Worm (Caenorhabditis elegans) whole organism, mixed stage, embryonic: ENCODE measurements around the gene W03B1.9.

Experiments
- blmp-1 ChIP-seq: fragments of 150-350 bp; optimal IDR thresholded peaks from 2 replicates; lab custom pipeline; 2014; ENCODE audit warnings: missing biosample characterization, missing genetic modification characterization
- ceh-43 ChIP-seq: fragments of 200-800 bp; sonication (Bioruptor generic); optimal IDR thresholded peaks from 2 replicates; lab custom pipeline; 2018; ENCODE audit warnings: mild to moderate bottlenecking, missing genetic modification characterization, moderate library complexity, missing compliant biosample characterization
- ceh-83 ChIP-seq: fragments of 200-800 bp; sonication (Bioruptor generic); optimal IDR thresholded peaks from 2 replicates; lab custom pipeline; 2018; ENCODE audit warnings: mild to moderate bottlenecking, missing genetic modification characterization, missing compliant biosample characterization
- cnd-1 ChIP-seq: fragments of 200-800 bp; sonication (Bioruptor generic); optimal IDR thresholded peaks from 2 replicates; lab custom pipeline; 2018; ENCODE audit warnings: mild to moderate bottlenecking, missing genetic modification characterization, missing compliant biosample characterization
- drap-1 ChIP-seq: fragments of 200-800 bp; sonication (Bioruptor generic); optimal IDR thresholded peaks from 3 replicates; lab custom pipeline; 2018; ENCODE audit warnings: mild to moderate bottlenecking, missing genetic modification characterization, missing compliant biosample characterization
- elt-1 ChIP-seq: sonication (generic microtip); optimal IDR thresholded peaks from 2 replicates; lab custom pipeline; 2017; ENCODE audit warnings: missing genetic modification characterization, mild to moderate bottlenecking, missing compliant biosample characterization, antibody characterized with exemption, moderate library complexity, borderline replicate concordance; ENCODE audit not compliant: insufficient read depth
- elt-3 ChIP-seq: fragments of 150-350 bp; optimal IDR thresholded peaks from 2 replicates; lab custom pipeline; 2014; ENCODE audit warnings: missing biosample characterization, missing genetic modification characterization
- flh-1 ChIP-seq: fragments of 200-800 bp; sonication (Bioruptor generic); optimal IDR thresholded peaks from 2 replicates; lab custom pipeline; 2018; ENCODE audit warnings: mild to moderate bottlenecking, missing genetic modification characterization, moderate library complexity, missing compliant biosample characterization
- hlh-1 ChIP-seq: fragments of 150-350 bp; optimal IDR thresholded peaks from 2 replicates; lab custom pipeline; 2014; ENCODE audit warnings: missing biosample characterization, missing genetic modification reagents, missing genetic modification characterization
- lin-13 ChIP-seq: fragments of 150-350 bp; optimal IDR thresholded peaks from 2 replicates; lab custom pipeline; 2014; ENCODE audit warnings: missing biosample characterization, missing genetic modification characterization
- lin-32 ChIP-seq: fragments of 200-800 bp; sonication (Bioruptor generic); optimal IDR thresholded peaks from 2 replicates; lab custom pipeline; 2018; ENCODE audit warnings: mild to moderate bottlenecking, missing genetic modification characterization, missing compliant biosample characterization
- lsy-2 ChIP-seq: fragments of 150-350 bp; optimal IDR thresholded peaks from 2 replicates; lab custom pipeline; 2014; ENCODE audit warnings: missing biosample characterization, missing genetic modification characterization
- mab-5 ChIP-seq: fragments of 150-350 bp; optimal IDR thresholded peaks from 2 replicates; lab custom pipeline; 2014; ENCODE audit warnings: missing biosample characterization, missing genetic modification characterization
- mep-1 ChIP-seq: fragments of 150-350 bp; optimal IDR thresholded peaks from 2 replicates; lab custom pipeline; 2017; ENCODE audit warnings: missing biosample characterization, missing genetic modification reagents, missing genetic modification characterization, inconsistent platforms
- mls-2 ChIP-seq: sonication (generic microtip); optimal IDR thresholded peaks from 2 replicates; lab custom pipeline; 2016; ENCODE audit warnings: mild to moderate bottlenecking, missing genetic modification characterization, moderate library complexity, missing compliant biosample characterization
- nhr-12 ChIP-seq: fragments of 150-350 bp; optimal IDR thresholded peaks from 2 replicates; lab custom pipeline; 2014; ENCODE audit warnings: missing biosample characterization, missing genetic modification characterization
- nhr-2 ChIP-seq: fragments of 150-350 bp; optimal IDR thresholded peaks from 2 replicates; lab custom pipeline; 2014; ENCODE audit warnings: missing biosample characterization, missing genetic modification characterization
- nhr-28 ChIP-seq: fragments of 150-350 bp; optimal IDR thresholded peaks from 2 replicates; lab custom pipeline; 2014; ENCODE audit warnings: missing biosample characterization, missing genetic modification characterization
- nhr-76 ChIP-seq: sonication (generic microtip); optimal IDR thresholded peaks from 2 replicates; lab custom pipeline; 2017; ENCODE audit warnings: missing biosample characterization, missing genetic modification characterization
- pha-4 ChIP-seq: fragments of 150-350 bp; optimal IDR thresholded peaks from 2 replicates; lab custom pipeline; 2018; ENCODE audit warnings: missing biosample characterization, missing genetic modification reagents, missing genetic modification characterization
- sptf-1 ChIP-seq: sonication (generic microtip); optimal IDR thresholded peaks from 2 replicates; lab custom pipeline; 2017; ENCODE audit warnings: mild to moderate bottlenecking, missing genetic modification characterization, moderate library complexity, missing compliant biosample characterization
- tbx-8 ChIP-seq: fragments of 200-800 bp; sonication (Bioruptor generic); optimal IDR thresholded peaks from 2 replicates; lab custom pipeline; 2018; ENCODE audit warnings: mild to moderate bottlenecking, missing genetic modification characterization, moderate library complexity, missing compliant biosample characterization
- unc-120 ChIP-seq: sonication (generic microtip); optimal IDR thresholded peaks from 2 replicates; lab custom pipeline; 2017; ENCODE audit warnings: missing genetic modification characterization, missing compliant biosample characterization; ENCODE audit not compliant: poor library complexity, severe bottlenecking
- unc-62 ChIP-seq: fragments of 150-350 bp; optimal IDR thresholded peaks from 2 replicates; lab custom pipeline; 2014; ENCODE audit warnings: missing biosample characterization, missing genetic modification reagents, missing genetic modification characterization
- zip-8 ChIP-seq: fragments of 150-350 bp; optimal IDR thresholded peaks from 2 replicates; lab custom pipeline; 2014; ENCODE audit warnings: missing biosample characterization, missing genetic modification characterization
- ztf-11 ChIP-seq: fragments of 150-350 bp; optimal IDR thresholded peaks from 2 replicates; lab custom pipeline; 2014; ENCODE audit warnings: missing biosample characterization, missing genetic modification characterization

W03B1.9 gene

ce11 chrIV:4318056-4318455, 38.7 kb downstream of the W03B1.9 start:
- TF ChIP-seq lsy-2 (no peak), tbx-8 (GFP tag; lab: Kevin White, UChicago) (no peak), mab-5 (no peak), ceh-43 (no peak)
- TF ChIP-seq, all 35 proteins: peak for 0

- no peak for TF ChIP-seq elt-3
Measured at ce11 chrIV:4317638-4318037, 39.1 kb downstream of the W03B1.9 start.

ce11 chrIV:4316813-4317408, 39.9 kb downstream of the W03B1.9 start, which contains the start of gene Y24D9B.1:
TSS of gene Y24D9B.1 (plus strand) at chrIV:4317358.
- no peak for TF ChIP-seq nhr-76 (tag; lab: Kevin White, UChicago)
- no peak for TF ChIP-seq tbx-8 (GFP tag; lab: Kevin White, UChicago)
- no peak for TF ChIP-seq zip-8 (tag; lab: Kevin White, UChicago)
- no peak for TF ChIP-seq elt-3
- no peak for TF ChIP-seq nhr-28 (tag; lab: Kevin White, UChicago)
- no peak for TF ChIP-seq mab-5
- TF ChIP-seq lin-13 (tag; lab: Kevin White, UChicago), result no peak
- TF ChIP-seq mls-2 (tag; lab: Kevin White, UChicago), result no peak
- TF ChIP-seq pha-4 (tag; lab: Kevin White, UChicago), result no peak
- TF ChIP-seq unc-120, result no peak
- no peak for TF ChIP-seq ceh-43
- no peak for TF ChIP-seq cnd-1 (tag; lab: Kevin White, UChicago)
- TF ChIP-seq ceh-83 (GFP tag; lab: Kevin White, UChicago), result no peak
- no peak for TF ChIP-seq lin-32 (GFP tag; lab: Kevin White, UChicago)
- TF ChIP-seq nhr-12 (tag; lab: Kevin White, UChicago), result no peak
- TF ChIP-seq unc-62 (GFP tag; lab: Kevin White, UChicago), result no peak
- TF ChIP-seq elt-1 (tag; lab: Kevin White, UChicago), result no peak
- no peak for TF ChIP-seq ztf-11
- TF ChIP-seq lsy-2, result no peak

ce11 chrIV:4307227-4307946, 49.4 kb downstream of the W03B1.9 start, which contains the start of gene set-9:
TSS of gene set-9 (plus strand) at chrIV:4307896.
- TF ChIP-seq ceh-43 (no peak), lsy-2 (peak; percentile 13)

ce11 chrIV:4306317-4306716, 50.5 kb downstream of the W03B1.9 start:
- no peak for TF ChIP-seq pha-4 (tag; lab: Kevin White, UChicago)
- TF ChIP-seq blmp-1, result no peak
- no peak for TF ChIP-seq ceh-43
- TF ChIP-seq flh-1, result no peak
- no peak for TF ChIP-seq tbx-8 (GFP tag; lab: Kevin White, UChicago)
- no peak for TF ChIP-seq drap-1 (GFP tag; lab: Kevin White, UChicago)
- TF ChIP-seq nhr-2 (tag; lab: Kevin White, UChicago), result no peak
- TF ChIP-seq mep-1 (tag; lab: Kevin White, UChicago), result no peak
- TF ChIP-seq ztf-11, result no peak
- TF ChIP-seq nhr-12 (tag; lab: Kevin White, UChicago), result no peak
- TF ChIP-seq sptf-1 (tag; lab: Kevin White, UChicago), result no peak
- TF ChIP-seq unc-62 (GFP tag; lab: Kevin White, UChicago), result no peak
- TF ChIP-seq hlh-1 (tag; lab: Kevin White, UChicago), result no peak
- TF ChIP-seq lsy-2, result no peak
- no peak for TF ChIP-seq elt-1 (tag; lab: Kevin White, UChicago)
